Worm (Caenorhabditis elegans): Measurements from ENCODE around the gene Y66D12A.10.

ce11 chrIII:11548070-11548469, 17.6 kb upstream of the Y66D12A.10 start, which contains the start of gene Y66D12A.13:
- TF ChIP-seq efl-1 (GFP tag; optimal IDR thresholded peaks at IDR 0.05), result no peak
- TF ChIP-seq pha-4 (tag; optimal IDR thresholded peaks at IDR 0.05), result no peak
- no peak for TF ChIP-seq ets-4 (GFP tag; optimal IDR thresholded peaks at IDR 0.05)
- TF ChIP-seq aptf-3 (GFP tag; IDR thresholded peaks at IDR 0.05), result no peak
- no peak for TF ChIP-seq snpc-1.3 (tag; optimal IDR thresholded peaks at IDR 0.05; ENCODE audit: insufficient read depth)
- no peak for TF ChIP-seq C17E4.6 (GFP tag; IDR thresholded peaks at IDR 0.05)
- no peak for TF ChIP-seq attf-5 (GFP tag; optimal IDR thresholded peaks at IDR 0.05)
- TF ChIP-seq lsl-1 (GFP tag; optimal IDR thresholded peaks at IDR 0.05), result no peak
- TF ChIP-seq madf-6 (GFP tag; IDR thresholded peaks at IDR 0.05), result no peak
- no peak for TF ChIP-seq lag-1 (GFP tag; IDR thresholded peaks at IDR 0.05)
- no peak for TF ChIP-seq let-607 (tag; optimal IDR thresholded peaks at IDR 0.05)
- no peak for TF ChIP-seq dox-1 (GFP tag; IDR thresholded peaks at IDR 0.05)
- no peak for TF ChIP-seq unc-62 (GFP tag; optimal IDR thresholded peaks at IDR 0.05)
- TF ChIP-seq hrde-1 (tag; optimal IDR thresholded peaks at IDR 0.05; ENCODE audit: borderline replicate concordance), result no peak

Measured in whole organism, young adult.